Fruit fly (Drosophila melanogaster) whole organism, embryonic: ENCODE data around the gene CG43407.

Experiments
- Atf6 ChIP-seq: fragments of 200-800 bp; sonication (Bioruptor generic); IDR thresholded peaks from 2 replicates; pipeline ENCODE4 v1.3.6; 2022; ENCODE audit warnings: missing biosample characterization, missing genetic modification characterization
- Awh ChIP-seq: fragments of 200-800 bp; sonication (Bioruptor generic); IDR thresholded peaks from 2 replicates; pipeline ENCODE4, ENCODE4 v1.3.6; 2022; ENCODE audit warnings: missing biosample characterization, missing genetic modification characterization
- B-H1 ChIP-seq: fragments of 200-800 bp; sonication (Bioruptor generic); IDR thresholded peaks from 3 replicates; pipeline ENCODE4 v1.3.6; 2022; ENCODE audit warnings: missing biosample characterization, missing genetic modification characterization
- Bdp1 ChIP-seq: fragments of 200-800 bp; sonication (Bioruptor generic); optimal IDR thresholded peaks from 3 replicates; lab custom pipeline; 2016; ENCODE audit warnings: missing biosample characterization, missing genetic modification characterization
- CG10321 ChIP-seq: fragments of 200-800 bp; sonication (Bioruptor generic); IDR thresholded peaks from 2 replicates; pipeline ENCODE4 v1.3.6; 2022; ENCODE audit warnings: missing biosample characterization, missing genetic modification characterization
- CG10366 ChIP-seq: fragments of 200-800 bp; sonication (Bioruptor generic); IDR thresholded peaks from 2 replicates; pipeline ENCODE4 v1.3.6; 2022; ENCODE audit warnings: missing biosample characterization, missing genetic modification characterization
- CG10431 ChIP-seq: fragments of 200-800 bp; sonication (Bioruptor generic); optimal IDR thresholded peaks from 3 replicates; lab custom pipeline; 2018; ENCODE audit warnings: missing biosample characterization, mild to moderate bottlenecking, missing genetic modification characterization
- CG12659 ChIP-seq: fragments of 200-800 bp; sonication (Bioruptor generic); optimal IDR thresholded peaks from 3 replicates; lab custom pipeline; 2017; ENCODE audit warnings: mild to moderate bottlenecking, missing biosample characterization, missing genetic modification reagents, missing genetic modification characterization
- CG13894 ChIP-seq: fragments of 200-800 bp; sonication (Bioruptor generic); optimal IDR thresholded peaks from 3 replicates; lab custom pipeline; 2018; ENCODE audit warnings: missing biosample characterization, mild to moderate bottlenecking, missing genetic modification characterization, moderate library complexity
- CG14965 ChIP-seq: fragments of 200-800 bp; sonication (Bioruptor generic); optimal IDR thresholded peaks from 2 replicates; lab custom pipeline; 2016; ENCODE audit warnings: missing biosample characterization, missing genetic modification characterization, borderline replicate concordance
- CG1529 ChIP-seq: fragments of 200-800 bp; sonication (Bioruptor generic); optimal IDR thresholded peaks from 3 replicates; lab custom pipeline; 2018; ENCODE audit warnings: missing biosample characterization, missing genetic modification characterization
- CG16863 ChIP-seq: fragments of 200-800 bp; sonication (Bioruptor generic); optimal IDR thresholded peaks from 3 replicates; lab custom pipeline; 2016; ENCODE audit warnings: missing biosample characterization, missing genetic modification characterization
- CG18262 ChIP-seq: fragments of 200-800 bp; optimal IDR thresholded peaks from 3 replicates; lab custom pipeline; 2019; ENCODE audit warnings: missing biosample characterization, mild to moderate bottlenecking, missing genetic modification characterization, moderate library complexity
- CG2129 ChIP-seq: fragments of 200-800 bp; sonication (Bioruptor generic); IDR thresholded peaks from 2 replicates; pipeline ENCODE4 v1.3.6; 2022; ENCODE audit warnings: missing biosample characterization, missing genetic modification characterization; ENCODE audit not compliant: partially characterized antibody
- CG34376 ChIP-seq: fragments of 200-800 bp; sonication (Bioruptor generic); optimal IDR thresholded peaks from 2 replicates; lab custom pipeline; 2018; ENCODE audit warnings: missing biosample characterization, mild to moderate bottlenecking, missing genetic modification characterization
- CG42726 ChIP-seq: fragments of 200-800 bp; sonication (Bioruptor generic); IDR thresholded peaks from 2 replicates; pipeline ENCODE4 v1.3.6; 2022; ENCODE audit warnings: missing biosample characterization, missing genetic modification characterization; ENCODE audit not compliant: partially characterized antibody
- CG4707 ChIP-seq: fragments of 200-800 bp; sonication (Bioruptor generic); optimal IDR thresholded peaks from 2 replicates; lab custom pipeline; 2018; ENCODE audit warnings: missing biosample characterization, mild to moderate bottlenecking, missing genetic modification characterization, moderate library complexity
- CG4820 ChIP-seq: fragments of 200-800 bp; sonication (Bioruptor generic); optimal IDR thresholded peaks from 3 replicates; lab custom pipeline; 2016; ENCODE audit warnings: missing biosample characterization, missing genetic modification characterization
- CG6813 ChIP-seq: fragments of 200-800 bp; sonication (Bioruptor generic); optimal IDR thresholded peaks from 2 replicates; lab custom pipeline; 2017; ENCODE audit warnings: missing biosample characterization, missing genetic modification characterization, mild to moderate bottlenecking, moderate library complexity, missing genetic modification reagents
- CG8089 ChIP-seq: fragments of 200-800 bp; sonication (Bioruptor generic); optimal IDR thresholded peaks from 3 replicates; lab custom pipeline; 2016; ENCODE audit warnings: missing biosample characterization, missing genetic modification characterization
- CG8281 ChIP-seq: fragments of 200-800 bp; sonication (Bioruptor generic); optimal IDR thresholded peaks from 2 replicates; lab custom pipeline; 2018; ENCODE audit warnings: missing biosample characterization, mild to moderate bottlenecking, missing genetic modification characterization, moderate library complexity
- CG9215 ChIP-seq: fragments of 200-800 bp; sonication (Bioruptor generic); IDR thresholded peaks from 2 replicates; pipeline ENCODE4 v1.3.6; 2022; ENCODE audit warnings: missing biosample characterization, missing genetic modification characterization
- Dip2 ChIP-seq: fragments of 200-800 bp; sonication (Bioruptor generic); IDR thresholded peaks from 2 replicates; pipeline ENCODE4 v1.3.6; 2022; ENCODE audit warnings: missing biosample characterization, missing genetic modification characterization
- Elba2 ChIP-seq: fragments of 200-800 bp; sonication (Bioruptor generic); optimal IDR thresholded peaks from 3 replicates; lab custom pipeline; 2016; ENCODE audit warnings: missing biosample characterization, missing genetic modification characterization
- GATAe ChIP-seq: fragments of 200-800 bp; sonication (Bioruptor generic); conservative IDR thresholded peaks from 2 replicates; pipeline ENCODE4 v1.3.6; 2022; ENCODE audit warnings: missing biosample characterization, missing genetic modification characterization
- Gsc ChIP-seq: fragments of 200-800 bp; sonication (Bioruptor generic); IDR thresholded peaks from 2 replicates; pipeline ENCODE4 v1.3.6; 2022; ENCODE audit warnings: missing biosample characterization, missing genetic modification characterization
- HLHmδ ChIP-seq: fragments of 200-800 bp; sonication (Bioruptor generic); optimal IDR thresholded peaks from 2 replicates; lab custom pipeline; 2018; ENCODE audit warnings: missing biosample characterization, mild to moderate bottlenecking, missing genetic modification characterization, moderate library complexity
- Kr ChIP-seq: fragments of 200-800 bp; sonication (Bioruptor generic); optimal IDR thresholded peaks from 2 replicates; lab custom pipeline; 2017; ENCODE audit warnings: missing biosample characterization, mild to moderate bottlenecking, missing genetic modification characterization
- MBD-R2 ChIP-seq: fragments of 200-800 bp; sonication (Bioruptor generic); IDR thresholded peaks from 2 replicates; pipeline ENCODE4 v1.3.6; 2022; ENCODE audit warnings: missing biosample characterization, missing genetic modification characterization
- MTF-1 ChIP-seq: fragments of 200-800 bp; sonication (Bioruptor generic); optimal IDR thresholded peaks from 2 replicates; lab custom pipeline; 2018; ENCODE audit warnings: missing biosample characterization, mild to moderate bottlenecking, missing genetic modification characterization, borderline replicate concordance
- Optix ChIP-seq: fragments of 200-800 bp; sonication (Bioruptor generic); IDR thresholded peaks from 3 replicates; pipeline ENCODE4 v1.3.6; 2022; ENCODE audit warnings: missing biosample characterization, missing genetic modification characterization
- bowl ChIP-seq: fragments of 200-800 bp; sonication (Bioruptor generic); IDR thresholded peaks from 2 replicates; pipeline ENCODE4 v1.3.6; 2022; ENCODE audit warnings: missing biosample characterization, missing genetic modification characterization
- chm ChIP-seq: fragments of 200-800 bp; sonication (Bioruptor generic); IDR thresholded peaks from 2 replicates; pipeline ENCODE4 v1.3.6; 2022; ENCODE audit warnings: missing biosample characterization, missing genetic modification characterization
- dan ChIP-seq: fragments of 200-800 bp; sonication (Bioruptor generic); IDR thresholded peaks from 2 replicates; pipeline ENCODE4 v1.3.6; 2022; ENCODE audit warnings: missing biosample characterization, missing genetic modification characterization
- dimm ChIP-seq: fragments of 200-800 bp; sonication (Bioruptor generic); IDR thresholded peaks from 2 replicates; pipeline ENCODE4 v1.3.6; 2022; ENCODE audit warnings: missing biosample characterization, missing genetic modification characterization
- emc ChIP-seq: fragments of 200-800 bp; sonication (Bioruptor generic); optimal IDR thresholded peaks from 2 replicates; lab custom pipeline; 2016; ENCODE audit warnings: missing biosample characterization, missing genetic modification characterization
- ems ChIP-seq: fragments of 200-800 bp; sonication (Bioruptor generic); optimal IDR thresholded peaks from 3 replicates; lab custom pipeline; 2016; ENCODE audit warnings: missing biosample characterization, missing genetic modification characterization
- fd64A ChIP-seq: fragments of 200-800 bp; sonication (Bioruptor generic); optimal IDR thresholded peaks from 3 replicates; lab custom pipeline; 2018; ENCODE audit warnings: missing biosample characterization, mild to moderate bottlenecking, missing genetic modification characterization
- nau ChIP-seq: fragments of 200-800 bp; sonication (Bioruptor generic); optimal IDR thresholded peaks from 3 replicates; lab custom pipeline; 2017; ENCODE audit warnings: missing biosample characterization, mild to moderate bottlenecking, missing genetic modification characterization, missing genetic modification reagents
- nmo ChIP-seq: fragments of 200-800 bp; sonication (Bioruptor generic); optimal IDR thresholded peaks from 2 replicates; lab custom pipeline; 2018; ENCODE audit warnings: missing biosample characterization, mild to moderate bottlenecking, missing genetic modification characterization, moderate library complexity
- pita ChIP-seq: fragments of 200-800 bp; sonication (Bioruptor generic); optimal IDR thresholded peaks from 2 replicates; lab custom pipeline; 2017; ENCODE audit warnings: missing biosample characterization, mild to moderate bottlenecking, missing genetic modification characterization
- pum ChIP-seq: fragments of 200-800 bp; sonication (Bioruptor generic); optimal IDR thresholded peaks from 2 replicates; lab custom pipeline; 2016; ENCODE audit warnings: missing biosample characterization, missing genetic modification characterization
- pzg ChIP-seq: fragments of 200-800 bp; sonication (Bioruptor generic); optimal IDR thresholded peaks from 3 replicates; lab custom pipeline; 2018; ENCODE audit warnings: missing biosample characterization, mild to moderate bottlenecking, missing genetic modification characterization, moderate library complexity
- sens ChIP-seq: fragments of 200-800 bp; sonication (Bioruptor generic); peaks from one replicate; lab custom pipeline; 2016; ENCODE audit warnings: missing biosample characterization, missing genetic modification characterization
- sob ChIP-seq: fragments of 200-800 bp; sonication (Bioruptor generic); IDR thresholded peaks from 2 replicates; pipeline ENCODE4 v1.3.6; 2022; ENCODE audit warnings: missing biosample characterization, missing genetic modification characterization
- ssp ChIP-seq: fragments of 200-800 bp; sonication (Bioruptor generic); IDR thresholded peaks from 2 replicates; pipeline ENCODE4 v1.3.6; 2022; ENCODE audit warnings: missing biosample characterization, missing genetic modification characterization
- stc ChIP-seq: fragments of 200-800 bp; sonication (Bioruptor generic); IDR thresholded peaks from 2 replicates; pipeline ENCODE4 v1.3.6; 2022; ENCODE audit warnings: missing biosample characterization, missing genetic modification characterization
- tgo ChIP-seq: fragments of 200-800 bp; sonication (Bioruptor generic); IDR thresholded peaks from 3 replicates; pipeline ENCODE4 v1.3.6; 2022; ENCODE audit warnings: missing biosample characterization, missing genetic modification characterization
- usp ChIP-seq: fragments of >200 bp; optimal IDR thresholded peaks from 2 replicates; lab custom pipeline; 2017; ENCODE audit warnings: missing biosample characterization, missing genetic modification characterization
- zfh1 ChIP-seq: fragments of 200-800 bp; sonication (Bioruptor generic); IDR thresholded peaks from 3 replicates; pipeline ENCODE4 v1.3.6; 2022; ENCODE audit warnings: missing biosample characterization, missing genetic modification characterization

Gene CG43407

DNA sequence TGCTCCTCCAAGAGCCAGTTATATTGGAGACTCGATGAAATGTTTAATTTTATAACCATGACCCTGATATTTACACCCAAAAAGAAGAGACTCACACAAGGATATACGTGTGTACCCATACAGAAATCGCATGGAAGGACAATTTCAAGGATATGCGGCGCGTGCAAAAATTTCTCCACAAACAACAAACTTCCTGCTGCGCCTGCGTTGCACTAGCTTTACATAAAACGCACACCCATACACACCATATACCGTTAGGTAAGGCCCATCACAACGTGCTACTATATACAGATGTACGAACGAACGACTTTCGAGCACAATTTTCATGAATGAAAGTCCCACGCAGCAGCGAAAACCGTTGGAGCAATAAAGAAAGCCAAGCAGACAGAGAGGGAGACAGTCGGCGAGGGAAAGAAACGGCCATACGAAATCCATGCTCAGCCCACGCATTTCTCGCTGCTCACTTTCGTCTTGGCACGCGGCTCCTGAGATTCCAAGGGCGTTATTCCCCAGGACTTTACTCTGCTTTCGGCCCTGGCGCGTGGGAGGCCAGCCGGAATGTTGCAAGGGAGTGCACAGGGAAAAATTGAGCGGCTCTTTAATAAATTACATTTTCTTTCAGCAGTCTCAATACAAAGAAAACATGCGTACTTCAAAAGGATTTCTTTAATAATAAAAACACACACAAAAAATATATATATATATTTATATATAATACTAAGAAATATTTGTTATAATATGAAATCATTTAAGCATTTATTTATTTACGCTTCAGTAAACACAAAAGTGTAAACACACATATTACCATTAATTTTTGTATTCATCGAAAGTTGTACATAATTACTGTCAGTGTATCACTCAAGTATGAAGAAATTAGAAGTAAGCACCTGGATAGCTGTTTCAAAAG lies 34.4 kb upstream of the CG43407 start (continued):
- TF ChIP-seq ssp (no peak), CG10431 (no peak), CG8281 (tag; lab: Kevin White, UChicago) (no peak), Atf6 (GFP tag; lab: Robert Waterston, UW) (0 out of 2 replicates have a peak, but pooled peaks have one; percentile 29), Optix (no peak), CG13894 (tag; lab: Kevin White, UChicago) (peak; percentile 88), pum (no peak), nau (GFP tag; lab: Kevin White, UChicago) (no peak), ems (GFP tag; lab: Kevin White, UChicago) (no peak), pita (no peak), sens (GFP tag; lab: Kevin White, UChicago) (no peak), MTF-1 (GFP tag; lab: Kevin White, UChicago) (no peak), CG6813 (GFP tag; lab: Kevin White, UChicago) (no peak), CG16863 (GFP tag; lab: Kevin White, UChicago) (no peak), usp (GFP tag; lab: Kevin White, UChicago) (no peak), Bdp1 (GFP tag; lab: Kevin White, UChicago) (no peak), tgo (GFP tag; lab: Robert Waterston, UW) (no peak; the same call in 2 of the 3 replicates), CG14965 (no peak), GATAe (no peak), zfh1 (GFP tag; lab: Robert Waterston, UW) (no peak), MBD-R2 (GFP tag; lab: Robert Waterston, UW) (no peak), pzg (GFP tag; lab: Kevin White, UChicago) (no peak), stc (GFP tag; lab: Robert Waterston, UW) (0 out of 2 replicates have a peak, but pooled peaks have one; percentile 26), CG4707 (GFP tag; lab: Kevin White, UChicago) (no peak), CG42726 (GFP tag; lab: Robert Waterston, UW) (no peak), nmo (GFP tag; lab: Kevin White, UChicago) (peak; percentile 34), CG1529 (no peak), bowl (GFP tag; lab: Robert Waterston, UW) (no peak), CG10321 (no peak), Awh (GFP tag; lab: Robert Waterston, UW) (no peak), CG4820 (GFP tag; lab: Kevin White, UChicago) (no peak), B-H1 (no peak), chm (GFP tag; lab: Robert Waterston, UW) (no peak), Kr (no peak), emc (GFP tag; lab: Kevin White, UChicago) (no peak), CG8089 (GFP tag; lab: Kevin White, UChicago) (no peak), Elba2 (GFP tag; lab: Kevin White, UChicago) (no peak), CG9215 (GFP tag; lab: Robert Waterston, UW) (no peak), CG2129 (no peak), Dip2 (GFP tag; lab: Robert Waterston, UW) (no peak), dimm (GFP tag; lab: Robert Waterston, UW) (no peak), HLHmδ (GFP tag; lab: Kevin White, UChicago) (no peak), sob (GFP tag; lab: Robert Waterston, UW) (no peak), CG34376 (GFP tag; lab: Kevin White, UChicago) (no peak), CG18262 (tag; lab: Kevin White, UChicago) (peak; percentile 55), CG12659 (GFP tag; lab: Kevin White, UChicago) (peak; percentile 38), CG10366 (GFP tag; lab: Robert Waterston, UW) (no peak), fd64A (GFP tag; lab: Kevin White, UChicago) (no peak), dan (GFP tag; lab: Robert Waterston, UW) (no peak), Gsc (GFP tag; lab: Robert Waterston, UW) (no peak)
